Worm (Caenorhabditis elegans): ENCODE results near the gene Y50D4B.1.

ce11 chrV:1092359-1092758 is 20.4 kb upstream of the Y50D4B.1 start, which contains the start of gene Y50D4B.4:
- no peak for TF ChIP-seq ceh-14 (tag; optimal IDR thresholded peaks at IDR 0.05)
- TF ChIP-seq ama-1 (optimal IDR thresholded peaks at IDR 0.05), result no peak
- TF ChIP-seq pros-1 (tag; optimal IDR thresholded peaks at IDR 0.05), result no peak
- no peak for TF ChIP-seq npax-4 (tag; optimal IDR thresholded peaks at IDR 0.05)
- no peak for TF ChIP-seq fkh-10 (GFP tag; optimal IDR thresholded peaks at IDR 0.05)

Measured in whole organism, late embryonic.